Fruit fly (Drosophila melanogaster): ENCODE data around the gene Vps45.

Vps45 gene

dm6 chr3R:9593408-9594250 lies 29.9 kb downstream of the Vps45 start (continued):
- TF ChIP-seq Dek (tag; optimal IDR thresholded peaks at IDR 0.05) (no peak), CG12769 (tag; optimal IDR thresholded peaks at IDR 0.05) (no peak), nom (GFP tag; optimal IDR thresholded peaks at IDR 0.05) (peak; percentile 28), HLH3B (GFP tag; IDR thresholded peaks at IDR 0.05) (no peak), CG11247 (GFP tag; IDR thresholded peaks at IDR 0.05) (no peak), Neu2 (GFP tag; optimal IDR thresholded peaks at IDR 0.05; ENCODE audit: borderline replicate concordance) (no peak), knrl (GFP tag; IDR thresholded peaks at IDR 0.05; ENCODE audit: partially characterized antibody) (no peak), Drgx (GFP tag; IDR thresholded peaks at IDR 0.05) (peak; percentile 74), CG17912 (GFP tag; optimal IDR thresholded peaks at IDR 0.05) (no peak), CG14710 (tag; optimal IDR thresholded peaks at IDR 0.05) (no peak), CG1792 (GFP tag; optimal IDR thresholded peaks at IDR 0.05) (no peak), Antp (GFP tag; optimal IDR thresholded peaks at IDR 0.05) (no peak), CG3407 (GFP tag; optimal IDR thresholded peaks at IDR 0.05) (no peak), crc (GFP tag; optimal IDR thresholded peaks at IDR 0.05) (no peak), mld (GFP tag; IDR thresholded peaks at IDR 0.05; ENCODE audit: partially characterized antibody) (no peak), eve (GFP tag; optimal IDR thresholded peaks at IDR 0.05) (no peak), CG42726 (GFP tag; IDR thresholded peaks at IDR 0.05; ENCODE audit: partially characterized antibody) (no peak), Sox100B (GFP tag; optimal IDR thresholded peaks at IDR 0.05) (no peak), CG7745 (tag; optimal IDR thresholded peaks at IDR 0.05) (no peak), scrt (GFP tag; optimal IDR thresholded peaks at IDR 0.05) (no peak), al (GFP tag; IDR thresholded peaks at IDR 0.05) (no peak), CG10565 (GFP tag; optimal IDR thresholded peaks at IDR 0.05) (no peak), bowl (GFP tag; IDR thresholded peaks at IDR 0.05) (no peak), row (GFP tag; IDR thresholded peaks at IDR 0.05) (no peak), CG11695 (GFP tag; IDR thresholded peaks at IDR 0.05) (no peak), Mrtf (GFP tag; IDR thresholded peaks at IDR 0.05) (no peak), Asciz (GFP tag; optimal IDR thresholded peaks at IDR 0.05) (peak; percentile 6), CG4424 (GFP tag; optimal IDR thresholded peaks at IDR 0.05) (no peak), HLH54F (GFP tag; optimal IDR thresholded peaks at IDR 0.05) (no peak), CG12236 (GFP tag; optimal IDR thresholded peaks at IDR 0.05) (no peak), vfl (GFP tag; optimal IDR thresholded peaks at IDR 0.05) (no peak), Camta (GFP tag; optimal IDR thresholded peaks at IDR 0.05) (no peak), Poxn (GFP tag; IDR thresholded peaks at IDR 0.05) (no peak), Kr (GFP tag; optimal IDR thresholded peaks at IDR 0.05) (no peak), kni (GFP tag; optimal IDR thresholded peaks at IDR 0.05) (peak; percentile 73), CG2199 (GFP tag; IDR thresholded peaks at IDR 0.05) (0 out of 3 replicates have a peak, but pooled peaks have one; percentile 8), B-H2 (GFP tag; optimal IDR thresholded peaks at IDR 0.05) (peak; percentile 7), twi (tag; optimal IDR thresholded peaks at IDR 0.05) (no peak), MESR4 (GFP tag; optimal IDR thresholded peaks at IDR 0.05) (no peak)

- no peak for TF ChIP-seq Hand (GFP tag; optimal IDR thresholded peaks at IDR 0.05)
- TF ChIP-seq Sox102F (GFP tag; optimal IDR thresholded peaks at IDR 0.05) = no peak
- no peak for TF ChIP-seq CG18011 (GFP tag; optimal IDR thresholded peaks at IDR 0.05)
- no peak for TF ChIP-seq HLHmδ (GFP tag; optimal IDR thresholded peaks at IDR 0.05)
- TF ChIP-seq ttk (GFP tag; IDR thresholded peaks at IDR 0.05) = no peak
- peak; percentile 50 for TF ChIP-seq crol (GFP tag; IDR thresholded peaks at IDR 0.05)
- 0 out of 3 replicates have a peak, but pooled peaks have one; percentile 25 for TF ChIP-seq vnd (GFP tag; IDR thresholded peaks at IDR 0.05; ENCODE audit: partially characterized antibody)
- no peak for TF ChIP-seq gt (GFP tag; IDR thresholded peaks at IDR 0.05)
- no peak for TF ChIP-seq klu (GFP tag; IDR thresholded peaks at IDR 0.05)
- TF ChIP-seq dati (GFP tag; IDR thresholded peaks at IDR 0.05) = no peak
- no peak for TF ChIP-seq HHEX (GFP tag; optimal IDR thresholded peaks at IDR 0.05)
- TF ChIP-seq ewg (GFP tag; optimal IDR thresholded peaks at IDR 0.05) = no peak
- no peak for TF ChIP-seq Dll (GFP tag; IDR thresholded peaks at IDR 0.05; ENCODE audit: partially characterized antibody)
Measured at dm6 chr3R:9594251-9594581, 30.5 kb downstream of the Vps45 start.

All from whole organism, embryonic.